Worm (Caenorhabditis elegans) whole organism, late embryonic: Measurements from ENCODE around the gene dhcr-24.

Experiments
- C08G9.2 ChIP-seq: sonication (generic microtip); optimal IDR thresholded peaks from 2 replicates; lab custom pipeline; 2016; ENCODE audit warnings: mild to moderate bottlenecking, missing genetic modification characterization, moderate library complexity, missing compliant biosample characterization
- C38D4.7 ChIP-seq: fragments of 200-800 bp; sonication (Bioruptor generic); optimal IDR thresholded peaks from 2 replicates; lab custom pipeline; 2018; ENCODE audit warnings: mild to moderate bottlenecking, missing genetic modification characterization, moderate library complexity, missing compliant biosample characterization
- K02D7.2 ChIP-seq: sonication (generic microtip); optimal IDR thresholded peaks from 2 replicates; lab custom pipeline; 2017; ENCODE audit warnings: mild to moderate bottlenecking, missing genetic modification characterization, missing compliant biosample characterization
- K09A11.1 ChIP-seq: sonication (generic microtip); optimal IDR thresholded peaks from 2 replicates; lab custom pipeline; 2017; ENCODE audit warnings: antibody characterized with exemption, mild to moderate bottlenecking, missing genetic modification characterization, missing compliant biosample characterization; ENCODE audit not compliant: insufficient read depth
- Y22D7AL.16 ChIP-seq: sonication (generic microtip); optimal IDR thresholded peaks from 2 replicates; lab custom pipeline; 2016; ENCODE audit warnings: missing genetic modification characterization, missing compliant biosample characterization
- ahr-1 ChIP-seq: sonication (generic microtip); optimal IDR thresholded peaks from 2 replicates; lab custom pipeline; 2016; ENCODE audit warnings: missing genetic modification characterization, missing compliant biosample characterization
- ama-1 ChIP-seq: fragments of 150-350 bp; optimal IDR thresholded peaks from 2 replicates; lab custom pipeline; 2014
- ceh-18 ChIP-seq: sonication (generic microtip); optimal IDR thresholded peaks from 2 replicates; lab custom pipeline; 2016; ENCODE audit warnings: missing genetic modification characterization, missing compliant biosample characterization
- ceh-19 ChIP-seq: fragments of 200-800 bp; sonication (Bioruptor generic); optimal IDR thresholded peaks from 2 replicates; lab custom pipeline; 2018; ENCODE audit warnings: mild to moderate bottlenecking, missing genetic modification characterization, missing compliant biosample characterization
- ceh-2 ChIP-seq: sonication (generic microtip); optimal IDR thresholded peaks from 2 replicates; lab custom pipeline; 2016; ENCODE audit warnings: missing genotype, missing genetic modification characterization, missing compliant biosample characterization
- ceh-22 ChIP-seq: sonication (generic microtip); optimal IDR thresholded peaks from 2 replicates; lab custom pipeline; 2017; ENCODE audit warnings: missing biosample characterization, missing genetic modification characterization
- ceh-24 ChIP-seq: sonication (generic microtip); optimal IDR thresholded peaks from 2 replicates; lab custom pipeline; 2016; ENCODE audit warnings: mild to moderate bottlenecking, missing genetic modification characterization, missing compliant biosample characterization
- ceh-30 ChIP-seq: fragments of 150-350 bp; optimal IDR thresholded peaks from 2 replicates; lab custom pipeline; 2014; ENCODE audit warnings: missing biosample characterization, missing genetic modification characterization
- ceh-34 ChIP-seq: sonication (generic microtip); optimal IDR thresholded peaks from 2 replicates; lab custom pipeline; 2016; ENCODE audit warnings: mild to moderate bottlenecking, missing genetic modification characterization, missing compliant biosample characterization
- ceh-45 ChIP-seq: fragments of 200-800 bp; sonication (Bioruptor generic); IDR thresholded peaks from 2 replicates; pipeline ENCODE4 v1.3.6; 2022; ENCODE audit warnings: missing genetic modification reagents, missing genetic modification characterization, missing compliant biosample characterization
- ceh-9 ChIP-seq: sonication (generic microtip); optimal IDR thresholded peaks from 2 replicates; lab custom pipeline; 2016; ENCODE audit warnings: mild to moderate bottlenecking, missing genetic modification characterization, inconsistent platforms, missing compliant biosample characterization
- dve-1 ChIP-seq: sonication (generic microtip); optimal IDR thresholded peaks from 2 replicates; lab custom pipeline; 2017; ENCODE audit warnings: antibody characterized with exemption, mild to moderate bottlenecking, missing genetic modification characterization, missing compliant biosample characterization
- elt-2 ChIP-seq: sonication (generic microtip); optimal IDR thresholded peaks from 2 replicates; lab custom pipeline; 2016; ENCODE audit warnings: missing genetic modification reagents, missing genetic modification characterization, missing compliant biosample characterization
- elt-4 ChIP-seq: sonication (generic microtip); optimal IDR thresholded peaks from 2 replicates; lab custom pipeline; 2016; ENCODE audit warnings: missing genetic modification characterization, missing compliant biosample characterization
- eyg-1 ChIP-seq: sonication (generic microtip); optimal IDR thresholded peaks from 2 replicates; lab custom pipeline; 2016; ENCODE audit warnings: missing genotype, missing genetic modification characterization, missing compliant biosample characterization
- fax-1 ChIP-seq: sonication (generic microtip); optimal IDR thresholded peaks from 2 replicates; lab custom pipeline; 2016; ENCODE audit warnings: missing genotype, missing genetic modification characterization, missing compliant biosample characterization
- fkh-10 ChIP-seq: fragments of 150-350 bp; optimal IDR thresholded peaks from 2 replicates; lab custom pipeline; 2014; ENCODE audit warnings: missing biosample characterization, missing genetic modification reagents, missing genetic modification characterization
- fkh-6 ChIP-seq: sonication (generic microtip); optimal IDR thresholded peaks from 2 replicates; lab custom pipeline; 2016; ENCODE audit warnings: missing genetic modification characterization, missing compliant biosample characterization
- gmeb-2 ChIP-seq: sonication (generic microtip); optimal IDR thresholded peaks from 2 replicates; lab custom pipeline; 2016; ENCODE audit warnings: missing genetic modification characterization, inconsistent platforms, missing compliant biosample characterization
- hlh-15 ChIP-seq: sonication (generic microtip); optimal IDR thresholded peaks from 2 replicates; lab custom pipeline; 2016; ENCODE audit warnings: missing genetic modification characterization, missing compliant biosample characterization
- hlh-30 ChIP-seq: sonication (generic microtip); optimal IDR thresholded peaks from 2 replicates; lab custom pipeline; 2017; ENCODE audit warnings: antibody characterized with exemption, missing genetic modification characterization, missing compliant biosample characterization; ENCODE audit not compliant: insufficient read depth
- hlh-6 ChIP-seq: sonication (generic microtip); optimal IDR thresholded peaks from 2 replicates; lab custom pipeline; 2016; ENCODE audit warnings: missing genotype, missing genetic modification characterization, missing compliant biosample characterization
- lim-6 ChIP-seq: sonication (generic microtip); optimal IDR thresholded peaks from 2 replicates; lab custom pipeline; 2016; ENCODE audit warnings: missing genetic modification characterization, missing compliant biosample characterization
- lin-11 ChIP-seq: fragments of 200-800 bp; sonication (Bioruptor generic); optimal IDR thresholded peaks from 2 replicates; lab custom pipeline; 2018; ENCODE audit warnings: mild to moderate bottlenecking, missing genetic modification characterization, missing compliant biosample characterization
- madf-2 ChIP-seq: sonication (generic microtip); optimal IDR thresholded peaks from 2 replicates; lab custom pipeline; 2017; ENCODE audit warnings: missing genetic modification characterization, missing compliant biosample characterization
- nfya-1 ChIP-seq: sonication (generic microtip); optimal IDR thresholded peaks from 2 replicates; lab custom pipeline; 2017; ENCODE audit warnings: missing genetic modification characterization, mild to moderate bottlenecking, missing compliant biosample characterization, antibody characterized with exemption, moderate library complexity
- nhr-11 ChIP-seq: fragments of 150-350 bp; optimal IDR thresholded peaks from 2 replicates; lab custom pipeline; 2014; ENCODE audit warnings: missing biosample characterization, missing genetic modification characterization
- nhr-232 ChIP-seq: sonication (generic microtip); optimal IDR thresholded peaks from 2 replicates; lab custom pipeline; 2016; ENCODE audit warnings: missing genetic modification characterization, missing compliant biosample characterization
- npax-4 ChIP-seq: sonication (generic microtip); optimal IDR thresholded peaks from 2 replicates; lab custom pipeline; 2016; ENCODE audit warnings: missing genetic modification characterization, missing compliant biosample characterization
- odd-2 ChIP-seq: sonication (generic microtip); optimal IDR thresholded peaks from 2 replicates; lab custom pipeline; 2017; ENCODE audit warnings: antibody characterized with exemption, mild to moderate bottlenecking, missing genetic modification characterization, missing compliant biosample characterization
- pag-3 ChIP-seq: sonication (generic microtip); optimal IDR thresholded peaks from 2 replicates; lab custom pipeline; 2016; ENCODE audit warnings: missing compliant biosample characterization, missing genetic modification characterization, borderline replicate concordance
- pha-2 ChIP-seq: sonication (generic microtip); optimal IDR thresholded peaks from 2 replicates; lab custom pipeline; 2017; ENCODE audit warnings: mild to moderate bottlenecking, missing genetic modification characterization, missing compliant biosample characterization
- pha-4 ChIP-seq: fragments of 150-350 bp; optimal IDR thresholded peaks from 2 replicates; lab custom pipeline; 2018; ENCODE audit warnings: missing biosample characterization, missing genetic modification reagents, missing genetic modification characterization
- pqm-1 ChIP-seq: sonication (generic microtip); optimal IDR thresholded peaks from 2 replicates; lab custom pipeline; 2016; ENCODE audit warnings: missing genetic modification characterization, missing compliant biosample characterization
- pros-1 ChIP-seq: fragments of 150-350 bp; optimal IDR thresholded peaks from 2 replicates; lab custom pipeline; 2014; ENCODE audit warnings: missing biosample characterization, missing genetic modification reagents, missing genetic modification characterization
- ref-2 ChIP-seq: sonication (generic microtip); optimal IDR thresholded peaks from 2 replicates; lab custom pipeline; 2016; ENCODE audit warnings: missing genetic modification characterization, missing compliant biosample characterization
- rnt-1 ChIP-seq: sonication (generic microtip); optimal IDR thresholded peaks from 2 replicates; lab custom pipeline; 2016; ENCODE audit warnings: missing genetic modification characterization, missing compliant biosample characterization
- sdc-2 ChIP-seq: sonication (generic microtip); optimal IDR thresholded peaks from 2 replicates; lab custom pipeline; 2016; ENCODE audit warnings: missing genotype, missing genetic modification characterization, missing compliant biosample characterization
- sox-2 ChIP-seq: fragments of 200-800 bp; sonication (Bioruptor generic); IDR thresholded peaks from 2 replicates; pipeline ENCODE4 v1.3.6; 2022; ENCODE audit warnings: missing genetic modification reagents, missing genetic modification characterization, missing compliant biosample characterization
- sox-4 ChIP-seq: sonication (generic microtip); optimal IDR thresholded peaks from 2 replicates; lab custom pipeline; 2017; ENCODE audit warnings: mild to moderate bottlenecking, missing genetic modification characterization, inconsistent platforms, missing compliant biosample characterization
- syd-9 ChIP-seq: sonication (generic microtip); optimal IDR thresholded peaks from 2 replicates; lab custom pipeline; 2016; ENCODE audit warnings: mild to moderate bottlenecking, missing genetic modification characterization, moderate library complexity, missing compliant biosample characterization
- ttx-3 ChIP-seq: sonication (generic microtip); optimal IDR thresholded peaks from 2 replicates; lab custom pipeline; 2016; ENCODE audit warnings: missing genetic modification reagents, missing genetic modification characterization, missing compliant biosample characterization
- unc-42 ChIP-seq: sonication (generic microtip); optimal IDR thresholded peaks from 2 replicates; lab custom pipeline; 2016; ENCODE audit warnings: missing genotype, missing genetic modification characterization, missing compliant biosample characterization
- unc-86 ChIP-seq: sonication (generic microtip); optimal IDR thresholded peaks from 2 replicates; lab custom pipeline; 2016; ENCODE audit warnings: missing genetic modification characterization, missing compliant biosample characterization
- zip-5 ChIP-seq: sonication (generic microtip); optimal IDR thresholded peaks from 2 replicates; lab custom pipeline; 2016; ENCODE audit warnings: missing genetic modification characterization, missing compliant biosample characterization
- ztf-16 ChIP-seq: sonication (generic microtip); optimal IDR thresholded peaks from 2 replicates; lab custom pipeline; 2017; ENCODE audit warnings: missing genetic modification characterization, missing compliant biosample characterization

The dhcr-24 gene

DNA sequence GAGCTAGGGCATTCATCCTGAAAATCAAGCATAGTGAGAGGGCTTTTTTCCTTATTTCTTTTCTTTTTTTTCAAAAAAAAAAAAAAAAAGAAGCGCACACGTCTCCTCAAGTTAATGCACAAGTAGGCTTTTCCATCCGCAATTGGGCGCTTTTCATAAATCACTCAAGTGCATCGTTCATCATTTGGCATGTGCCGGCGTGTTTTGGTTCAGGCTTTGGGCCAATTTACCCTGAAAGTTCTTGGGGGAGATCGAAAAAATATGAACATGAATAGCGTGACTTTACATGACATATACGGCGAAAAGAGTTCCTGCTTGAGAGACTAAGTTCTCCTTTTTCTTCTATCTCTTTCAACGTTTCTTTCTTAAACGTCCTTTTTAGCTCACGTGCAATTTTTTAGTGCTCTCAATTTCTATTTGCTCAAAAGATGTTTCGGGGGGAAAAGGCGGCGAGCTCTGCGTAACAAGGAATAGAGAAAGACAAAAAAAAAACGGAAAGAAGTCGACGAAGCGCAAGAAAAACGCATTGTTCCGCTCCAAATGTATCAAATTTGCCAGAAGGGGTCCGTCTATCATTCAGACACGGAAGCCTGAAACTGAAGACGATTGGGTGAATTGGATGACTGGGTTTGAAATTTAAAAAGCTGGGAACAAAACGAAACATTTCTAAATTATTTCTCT is 37.2 kb upstream of the dhcr-24 start:
- peak; percentile 23 for TF ChIP-seq unc-42 (tag; lab: Kevin White, UChicago)
- TF ChIP-seq ttx-3 (tag; lab: Kevin White, UChicago) = no peak

- no peak for TF ChIP-seq fkh-10 (GFP tag; lab: Kevin White, UChicago)
- TF ChIP-seq rnt-1 (tag; lab: Kevin White, UChicago) = peak; percentile 72
- TF ChIP-seq ceh-2 = no peak
- no peak for TF ChIP-seq zip-5 (tag; lab: Kevin White, UChicago)
- no peak for TF ChIP-seq gmeb-2
- no peak for TF ChIP-seq ahr-1 (tag; lab: Kevin White, UChicago)
- TF ChIP-seq ceh-19 (GFP tag; lab: Kevin White, UChicago) = no peak
- no peak for TF ChIP-seq K02D7.2 (tag; lab: Kevin White, UChicago)
- TF ChIP-seq ztf-16 (tag; lab: Kevin White, UChicago) = no peak
- peak; percentile 54 for TF ChIP-seq syd-9 (tag; lab: Kevin White, UChicago)
- TF ChIP-seq unc-86 (tag; lab: Kevin White, UChicago) = no peak
- no peak for TF ChIP-seq sox-4 (tag; lab: Kevin White, UChicago)
- no peak for TF ChIP-seq sox-2 (GFP tag; lab: Robert Waterston, UW)
- TF ChIP-seq eyg-1 (tag; lab: Kevin White, UChicago) = no peak
- peak; percentile 14 for TF ChIP-seq C38D4.7
- TF ChIP-seq madf-2 (tag; lab: Kevin White, UChicago) = no peak
- TF ChIP-seq hlh-15 (tag; lab: Kevin White, UChicago) = no peak
- TF ChIP-seq pha-4 (tag; lab: Kevin White, UChicago) = no peak
- TF ChIP-seq hlh-6 (tag; lab: Kevin White, UChicago) = peak; percentile 74
- no peak for TF ChIP-seq dve-1
- no peak for TF ChIP-seq K09A11.1
- TF ChIP-seq npax-4 = no peak
- no peak for TF ChIP-seq nhr-232 (tag; lab: Kevin White, UChicago)
- TF ChIP-seq lim-6 = no peak
- TF ChIP-seq sdc-2 (tag; lab: Kevin White, UChicago) = peak; percentile 2
- TF ChIP-seq elt-4 (tag; lab: Kevin White, UChicago) = no peak
- TF ChIP-seq elt-2 (tag; lab: Kevin White, UChicago) = no peak
- peak; percentile 75 for TF ChIP-seq unc-42 (tag; lab: Kevin White, UChicago)
- TF ChIP-seq pqm-1 = no peak
- TF ChIP-seq ama-1 (lab: Kevin White, UChicago) = no peak
- TF ChIP-seq ceh-22 (tag; lab: Kevin White, UChicago) = no peak
- no peak for TF ChIP-seq ceh-30 (tag; lab: Kevin White, UChicago)
- no peak for TF ChIP-seq pha-2 (tag; lab: Kevin White, UChicago)
- no peak for TF ChIP-seq pag-3
- TF ChIP-seq ceh-24 (tag; lab: Kevin White, UChicago) = no peak
- peak; percentile 16 for TF ChIP-seq fax-1 (tag; lab: Kevin White, UChicago)
- TF ChIP-seq nhr-11 (tag; lab: Kevin White, UChicago) = no peak
- TF ChIP-seq nfya-1 = peak; percentile 61
- TF ChIP-seq ceh-18 = peak; percentile 93
- TF ChIP-seq fkh-6 (tag; lab: Kevin White, UChicago) = peak; percentile 37
- no peak for TF ChIP-seq ref-2 (tag; lab: Kevin White, UChicago)
- peak; percentile 40 for TF ChIP-seq C08G9.2 (tag; lab: Kevin White, UChicago)
- TF ChIP-seq ceh-9 = no peak
- peak; percentile 53 for TF ChIP-seq ceh-34 (tag; lab: Kevin White, UChicago)
- no peak for TF ChIP-seq lin-11 (tag; lab: Kevin White, UChicago)
- no peak for TF ChIP-seq ceh-45 (GFP tag; lab: Robert Waterston, UW)
- TF ChIP-seq hlh-30 (tag; lab: Kevin White, UChicago) = no peak
- no peak for TF ChIP-seq odd-2 (tag; lab: Kevin White, UChicago)
- no peak for TF ChIP-seq pros-1
- no peak for TF ChIP-seq Y22D7AL.16 (tag; lab: Kevin White, UChicago)
Measured at ce11 chrX:2598833-2599279, 34.9 kb upstream of the dhcr-24 start.
